Worm (Caenorhabditis elegans) whole organism, L4 larva: ENCODE measurements around the gene F38E9.6.

Experiments used
- D1046.2 ChIP-seq: fragments of 200-800 bp; sonication (Bioruptor generic); IDR thresholded peaks from 2 replicates; pipeline ENCODE4 v1.3.6; 2022; ENCODE audit warnings: missing genetic modification characterization, missing compliant biosample characterization
- T20F7.1 ChIP-seq: fragments of 200-800 bp; sonication (Bioruptor generic); optimal IDR thresholded peaks from 2 replicates; lab custom pipeline; 2018; ENCODE audit warnings: mild to moderate bottlenecking, missing genetic modification characterization, missing compliant biosample characterization
- Y105C5A.15 ChIP-seq: fragments of 200-800 bp; sonication (Bioruptor generic); IDR thresholded peaks from 2 replicates; pipeline ENCODE4 v1.3.6; 2022; ENCODE audit warnings: missing genetic modification characterization, missing compliant biosample characterization
- Y5F2A.4 ChIP-seq: fragments of 200-800 bp; sonication (Bioruptor generic); optimal IDR thresholded peaks from 2 replicates; lab custom pipeline; 2018; ENCODE audit warnings: mild to moderate bottlenecking, missing genetic modification characterization, missing compliant biosample characterization
- ZK337.2 ChIP-seq: fragments of 200-800 bp; sonication (Bioruptor generic); IDR thresholded peaks from 2 replicates; pipeline ENCODE4 v1.3.6; 2022; ENCODE audit warnings: missing genetic modification reagents, missing genetic modification characterization, missing compliant biosample characterization
- aha-1 ChIP-seq: fragments of 150-350 bp; peaks from one replicate; lab custom pipeline; 2014; ENCODE audit warnings: missing biosample characterization, missing genetic modification characterization
- ceh-28 ChIP-seq: fragments of 150-350 bp; optimal IDR thresholded peaks from 2 replicates; lab custom pipeline; 2014; ENCODE audit warnings: missing biosample characterization, missing genetic modification reagents, missing genetic modification characterization
- ces-1 ChIP-seq: fragments of 150-350 bp; sonication (generic microtip); optimal IDR thresholded peaks from 4 replicates; lab custom pipeline; 2014; ENCODE audit warnings: missing biosample characterization, missing genetic modification reagents, missing genetic modification characterization
- ctbp-1 ChIP-seq: fragments of 200-800 bp; sonication (Bioruptor generic); IDR thresholded peaks from 2 replicates; pipeline ENCODE4 v1.3.6; 2022; ENCODE audit warnings: missing genetic modification reagents, missing genetic modification characterization, missing compliant biosample characterization
- daf-12 ChIP-seq: fragments of 150-350 bp; optimal IDR thresholded peaks from 2 replicates; lab custom pipeline; 2014; ENCODE audit warnings: missing biosample characterization, missing genetic modification reagents, missing genetic modification characterization
- daf-16 ChIP-seq, 3 experiments: sonication (generic microtip); optimal IDR thresholded peaks; 2 replicates each; lab custom pipeline; 2016 to 2017; ENCODE audit warnings: missing genetic modification characterization in 3 of 3, missing genetic modification reagents in 3 of 3, mild to moderate bottlenecking in 2 of 3, missing compliant biosample characterization in 2 of 3, missing biosample characterization in 1 of 3, moderate library complexity in 1 of 3
- daf-8 ChIP-seq: fragments of 200-800 bp; sonication (Bioruptor generic); IDR thresholded peaks from 2 replicates; pipeline ENCODE4 v1.3.6; 2022; ENCODE audit warnings: missing genetic modification characterization, missing compliant biosample characterization
- dpl-1 ChIP-seq: fragments of 150-350 bp; optimal IDR thresholded peaks from 2 replicates; lab custom pipeline; 2014; ENCODE audit warnings: missing biosample characterization, missing genetic modification reagents, missing genetic modification characterization
- duxl-1 ChIP-seq: sonication (generic microtip); optimal IDR thresholded peaks from 2 replicates; lab custom pipeline; 2016; ENCODE audit warnings: mild to moderate bottlenecking, missing genetic modification characterization, moderate library complexity, missing compliant biosample characterization; ENCODE audit not compliant: poor library complexity
- hif-1 ChIP-seq, 2 experiments: sonication (generic microtip); optimal IDR thresholded peaks; 2 replicates each; lab custom pipeline; 2016 to 2017; ENCODE audit warnings: missing compliant biosample characterization in 2 of 2, missing genetic modification characterization in 2 of 2, missing genetic modification reagents in 2 of 2, missing genotype in 2 of 2, mild to moderate bottlenecking in 1 of 2
- hlh-30 ChIP-seq: sonication (generic microtip); optimal IDR thresholded peaks from 2 replicates; lab custom pipeline; 2017; ENCODE audit warnings: antibody characterized with exemption, mild to moderate bottlenecking, missing genetic modification characterization, missing compliant biosample characterization; ENCODE audit not compliant: insufficient read depth
- lim-7 ChIP-seq: fragments of 200-800 bp; sonication (Bioruptor generic); IDR thresholded peaks from 2 replicates; pipeline ENCODE4 v1.3.6; 2022; ENCODE audit warnings: missing genetic modification characterization, missing compliant biosample characterization
- lin-13 ChIP-seq: fragments of 150-350 bp; optimal IDR thresholded peaks from 2 replicates; lab custom pipeline; 2014; ENCODE audit warnings: missing biosample characterization, missing genetic modification reagents, missing genetic modification characterization
- lin-29 ChIP-seq: fragments of 200-800 bp; sonication (Bioruptor generic); IDR thresholded peaks from 2 replicates; pipeline ENCODE4 v1.3.6; 2022; ENCODE audit warnings: missing genetic modification reagents, missing genetic modification characterization, missing compliant biosample characterization
- nhr-11 ChIP-seq: fragments of 150-350 bp; optimal IDR thresholded peaks from 2 replicates; lab custom pipeline; 2014; ENCODE audit warnings: missing biosample characterization, missing genetic modification characterization
- nhr-111 ChIP-seq: fragments of 200-800 bp; sonication (Bioruptor generic); optimal IDR thresholded peaks from 2 replicates; lab custom pipeline; 2018; ENCODE audit warnings: mild to moderate bottlenecking, missing genetic modification characterization, missing compliant biosample characterization
- nhr-41 ChIP-seq: fragments of 200-800 bp; sonication (Bioruptor generic); IDR thresholded peaks from 2 replicates; pipeline ENCODE4 v1.3.6; 2022; ENCODE audit warnings: missing genetic modification reagents, missing genetic modification characterization, missing compliant biosample characterization
- nhr-76 ChIP-seq: fragments of 150-350 bp; optimal IDR thresholded peaks from 2 replicates; lab custom pipeline; 2014; ENCODE audit warnings: missing biosample characterization, missing genetic modification characterization
- pha-4 ChIP-seq, 2 experiments: fragments of 150-350 bp in 1 of 2; fragments of 200-800 bp in 1 of 2; sonication (Bioruptor generic) in 1 of 2; IDR thresholded peaks in 1 of 2; optimal IDR thresholded peaks in 1 of 2; 2 replicates each; pipeline versions ENCODE4 v1.3.6 to Lab custom; 2014 to 2022; ENCODE audit warnings: missing genetic modification characterization in 2 of 2, missing genetic modification reagents in 2 of 2, missing biosample characterization in 1 of 2, missing compliant biosample characterization in 1 of 2
- rbr-2 ChIP-seq: sonication (generic microtip); optimal IDR thresholded peaks from 2 replicates; lab custom pipeline; 2016; ENCODE audit warnings: missing genotype, missing genetic modification characterization, missing compliant biosample characterization
- saeg-2 ChIP-seq: fragments of 200-800 bp; sonication (Bioruptor generic); IDR thresholded peaks from 2 replicates; pipeline ENCODE4 v1.3.6; 2022; ENCODE audit warnings: missing genetic modification reagents, missing genetic modification characterization, missing compliant biosample characterization
- sdz-12 ChIP-seq: fragments of 200-800 bp; sonication (Bioruptor generic); optimal IDR thresholded peaks from 2 replicates; lab custom pipeline; 2018; ENCODE audit warnings: mild to moderate bottlenecking, missing genetic modification characterization, missing compliant biosample characterization
- set-16 ChIP-seq: fragments of 200-800 bp; sonication (Bioruptor generic); IDR thresholded peaks from 2 replicates; pipeline ENCODE4 v1.3.6; 2022; ENCODE audit warnings: missing genetic modification reagents, missing genetic modification characterization, missing compliant biosample characterization
- spr-1 ChIP-seq: sonication (generic microtip); optimal IDR thresholded peaks from 2 replicates; lab custom pipeline; 2016; ENCODE audit warnings: mild to moderate bottlenecking, missing genetic modification characterization, missing compliant biosample characterization
- tra-1 ChIP-seq: fragments of 200-800 bp; sonication (Bioruptor generic); IDR thresholded peaks from 2 replicates; pipeline ENCODE4 v1.3.6; 2022; ENCODE audit warnings: missing genetic modification reagents, missing genetic modification characterization, missing compliant biosample characterization
- unc-62 ChIP-seq, 3 experiments: fragments of 150-350 bp in 1 of 3; sonication (generic microtip); optimal IDR thresholded peaks in 2 of 3; peaks in 1 of 3; 1 replicate in 1 of 3; 2 replicates in 2 of 3; lab custom pipeline; 2014 to 2017; ENCODE audit warnings: missing biosample characterization in 3 of 3, missing genetic modification characterization in 3 of 3, missing genetic modification reagents in 3 of 3, missing genotype in 1 of 3

F38E9.6 gene

DNA sequence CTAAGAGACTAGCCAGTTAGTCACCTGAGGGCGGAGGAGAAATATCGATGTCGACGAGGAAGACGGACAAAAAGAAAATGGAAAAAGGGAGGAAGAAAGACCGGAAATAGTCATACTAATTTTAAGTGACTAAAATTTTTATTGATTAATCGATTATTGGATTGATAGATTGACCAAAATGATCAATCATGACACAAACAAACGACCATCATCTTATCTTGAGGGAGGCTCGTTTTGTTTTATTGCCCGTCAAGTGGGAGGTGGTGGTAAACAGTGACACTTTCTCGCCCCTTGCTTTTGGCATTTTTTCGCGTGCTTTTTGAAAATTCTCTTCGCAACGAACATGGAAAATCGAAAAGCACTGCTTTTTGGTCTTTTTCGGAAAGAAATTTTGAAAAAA, 27.4 kb upstream of the F38E9.6 start (continued):
- TF ChIP-seq ZK337.2 (GFP tag; lab: Robert Waterston, UW): no peak
- no peak for TF ChIP-seq pha-4 (GFP tag; IDR thresholded peaks at IDR 0.05; lab: Robert Waterston, UW)
- peak; percentile 4 for TF ChIP-seq pha-4 (tag; optimal IDR thresholded peaks at IDR 0.05; lab: Kevin White, UChicago)
- TF ChIP-seq dpl-1 (GFP tag; lab: Kevin White, UChicago): no peak
- TF ChIP-seq set-16 (GFP tag; lab: Robert Waterston, UW): no peak
- no peak for TF ChIP-seq daf-12 (tag; lab: Kevin White, UChicago)
- TF ChIP-seq saeg-2 (GFP tag; lab: Robert Waterston, UW): no peak
- TF ChIP-seq hif-1 (tag; optimal IDR thresholded peaks at IDR 0.05; lab: Kevin White, UChicago): no peak
- TF ChIP-seq ctbp-1 (GFP tag; lab: Robert Waterston, UW): no peak
- no peak for TF ChIP-seq rbr-2 (tag; lab: Kevin White, UChicago)
- TF ChIP-seq nhr-41 (GFP tag; lab: Robert Waterston, UW): no peak
- no peak for TF ChIP-seq lim-7 (GFP tag; lab: Robert Waterston, UW)
- TF ChIP-seq lin-29 (GFP tag; lab: Robert Waterston, UW): no peak
- peak; percentile 59 for TF ChIP-seq ceh-28
- TF ChIP-seq Y105C5A.15 (GFP tag; lab: Robert Waterston, UW): no peak
- no peak for TF ChIP-seq daf-16 (GFP tag; optimal IDR thresholded peaks at IDR 0.05; lab: Kevin White, UChicago)
- peak; percentile 93 for TF ChIP-seq daf-16 (tag; optimal IDR thresholded peaks at IDR 0.05; lab: Kevin White, UChicago)
- no peak for TF ChIP-seq lin-13 (GFP tag; lab: Kevin White, UChicago)
- no peak for TF ChIP-seq nhr-111 (GFP tag; lab: Kevin White, UChicago)
- no peak for TF ChIP-seq nhr-11
- no peak for TF ChIP-seq Y5F2A.4 (GFP tag; lab: Kevin White, UChicago)
- no peak for TF ChIP-seq nhr-76 (tag; lab: Kevin White, UChicago)
- TF ChIP-seq hlh-30 (tag; lab: Kevin White, UChicago): peak; percentile 71
- TF ChIP-seq duxl-1: no peak
- no peak for TF ChIP-seq sdz-12 (GFP tag; lab: Kevin White, UChicago)
- no peak for TF ChIP-seq D1046.2 (GFP tag; lab: Robert Waterston, UW)
- no peak for TF ChIP-seq spr-1
- TF ChIP-seq, all 104 proteins: peak for 13

DNA sequence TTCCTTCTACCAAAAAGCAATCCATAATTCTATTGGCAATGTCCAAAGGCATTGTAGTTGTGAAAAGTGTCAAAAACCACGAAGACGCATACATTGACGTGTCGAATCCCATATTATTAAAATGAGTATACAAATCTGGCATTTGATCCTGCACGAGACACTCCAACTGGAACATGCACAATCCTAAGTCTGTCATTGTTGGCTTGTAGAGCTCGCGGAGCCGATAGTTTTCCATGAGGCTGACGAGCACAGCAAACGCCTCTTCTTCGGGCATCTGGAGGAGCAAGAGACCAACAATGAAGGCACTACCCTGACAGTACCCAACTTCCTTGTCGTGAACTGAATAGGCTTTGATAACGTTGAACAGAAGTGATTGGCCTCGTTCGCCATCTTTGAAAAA, 25.6 kb upstream of the F38E9.6 start:
- TF ChIP-seq T20F7.1 (GFP tag; lab: Kevin White, UChicago): no peak
- peak in 1 of 2 experiments; percentile 70 for TF ChIP-seq unc-62 (GFP tag; optimal IDR thresholded peaks at IDR 0.05 in 1 of 2; lab: Kevin White, UChicago)
- no peak for TF ChIP-seq unc-62 (tag; optimal IDR thresholded peaks at IDR 0.05; lab: Kevin White, UChicago)
- no peak for TF ChIP-seq lin-29 (GFP tag; lab: Robert Waterston, UW)

DNA sequence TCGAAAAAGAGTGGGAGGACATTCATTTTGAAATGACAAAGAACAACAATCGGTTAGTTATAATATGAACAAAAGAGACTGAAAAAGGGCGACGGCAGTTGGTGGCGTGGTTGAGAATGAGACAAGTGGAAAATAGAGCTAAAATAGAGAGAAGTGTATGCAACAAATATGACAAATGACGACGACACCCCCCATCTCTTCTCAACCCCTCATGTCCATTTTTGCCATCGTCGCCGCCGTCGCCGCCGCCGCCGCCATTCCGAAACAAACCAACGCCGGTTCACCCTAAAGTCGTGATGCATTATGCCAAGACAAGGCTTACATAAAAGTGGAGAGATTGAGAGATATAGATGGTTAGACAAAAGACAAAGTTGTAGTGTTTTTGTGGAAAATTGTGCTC, 23.0 kb upstream of the F38E9.6 start:
- no peak for TF ChIP-seq Y105C5A.15 (GFP tag; lab: Robert Waterston, UW)
- peak in 1 of 2 experiments; percentile 52 for TF ChIP-seq unc-62 (GFP tag; optimal IDR thresholded peaks at IDR 0.05 in 1 of 2; lab: Kevin White, UChicago)
- no peak for TF ChIP-seq unc-62 (tag; optimal IDR thresholded peaks at IDR 0.05; lab: Kevin White, UChicago)
- TF ChIP-seq aha-1: peak; percentile 70

DNA sequence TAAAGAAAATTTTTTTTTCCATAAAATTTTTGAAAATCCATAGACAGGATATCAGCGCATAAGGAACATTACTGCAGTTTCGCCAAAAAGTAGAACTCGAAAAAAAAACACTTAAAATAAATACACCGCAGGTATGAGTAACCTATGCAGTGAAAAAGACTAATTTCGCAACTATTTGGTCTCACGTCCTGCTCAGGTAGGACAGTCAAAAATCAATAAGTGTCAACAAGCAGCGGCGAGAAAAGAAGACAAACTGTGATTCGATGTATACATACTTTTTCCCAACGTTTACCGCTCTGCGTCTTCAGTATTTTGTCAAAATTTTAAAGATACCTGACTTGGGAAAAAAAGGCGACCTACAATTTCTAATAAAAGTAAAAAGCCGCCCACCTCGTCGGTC, 20.3 kb upstream of the F38E9.6 start:
- TF ChIP-seq ces-1 (no peak), pha-4 (GFP tag; IDR thresholded peaks at IDR 0.05; lab: Robert Waterston, UW) (no peak), pha-4 (tag; optimal IDR thresholded peaks at IDR 0.05; lab: Kevin White, UChicago) (peak; percentile 61), tra-1 (GFP tag; lab: Robert Waterston, UW) (no peak), daf-8 (GFP tag; lab: Robert Waterston, UW) (no peak), set-16 (GFP tag; lab: Robert Waterston, UW) (no peak)
